Fruit fly (Drosophila melanogaster) Kc167 (cell line): Measurements from ENCODE around the gene CG5810.

Source experiments
- Myc ChIP-seq: fragments of >200 bp; optimal IDR thresholded peaks from 2 replicates; lab custom pipeline; 2017; ENCODE audit warnings: missing external identifiers
- Sin3A ChIP-seq: fragments of >200 bp; optimal IDR thresholded peaks from 2 replicates; lab custom pipeline; 2018; ENCODE audit warnings: missing external identifiers
- h ChIP-seq: fragments of >200 bp; optimal IDR thresholded peaks from 3 replicates; lab custom pipeline; 2018; ENCODE audit warnings: missing external identifiers
- insv ChIP-seq: fragments of >200 bp; optimal IDR thresholded peaks from 3 replicates; lab custom pipeline; 2018; ENCODE audit warnings: missing external identifiers
- psq ChIP-seq: fragments of >200 bp; optimal IDR thresholded peaks from 2 replicates; lab custom pipeline; 2017; ENCODE audit warnings: missing external identifiers

- no peak for TF ChIP-seq insv (lab: Kevin White, UChicago)
- no peak for TF ChIP-seq Sin3A (lab: Kevin White, UChicago)
- TF ChIP-seq Myc: no peak
- TF ChIP-seq h: no peak
- TF ChIP-seq psq (lab: Kevin White, UChicago): no peak
These were observed 24.1 kb downstream of the CG5810 start for dm6 chr3R:21187394-21188392.
